Fruit fly (Drosophila melanogaster): ENCODE measurements around the gene CG6282.

CG6282 gene

DNA sequence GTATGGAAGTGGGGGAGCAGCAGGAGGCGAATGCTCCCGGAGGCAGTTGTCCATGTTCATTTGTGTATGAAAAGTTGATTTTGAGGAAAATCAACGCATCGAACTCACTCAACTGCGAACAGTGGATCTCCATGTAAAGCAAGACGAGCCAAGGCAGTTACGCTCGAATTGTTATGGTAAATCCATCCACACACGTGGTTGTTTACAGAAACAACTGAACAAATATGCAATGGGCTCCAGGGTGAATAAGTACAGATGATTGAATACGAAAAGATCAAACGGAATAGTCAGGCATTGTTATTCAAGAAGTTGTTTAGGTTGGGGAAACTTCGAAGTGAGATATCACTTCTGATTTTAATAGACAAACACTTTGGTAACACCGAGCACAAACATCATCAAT, 20.4 kb upstream of the CG6282 start (continued):
- TF ChIP-seq CG13123 (GFP tag; optimal IDR thresholded peaks at IDR 0.05) (no peak), knrl (GFP tag; IDR thresholded peaks at IDR 0.05; ENCODE audit: partially characterized antibody) (no peak), mam (GFP tag; optimal IDR thresholded peaks at IDR 0.05) (peak; percentile 4)

DNA sequence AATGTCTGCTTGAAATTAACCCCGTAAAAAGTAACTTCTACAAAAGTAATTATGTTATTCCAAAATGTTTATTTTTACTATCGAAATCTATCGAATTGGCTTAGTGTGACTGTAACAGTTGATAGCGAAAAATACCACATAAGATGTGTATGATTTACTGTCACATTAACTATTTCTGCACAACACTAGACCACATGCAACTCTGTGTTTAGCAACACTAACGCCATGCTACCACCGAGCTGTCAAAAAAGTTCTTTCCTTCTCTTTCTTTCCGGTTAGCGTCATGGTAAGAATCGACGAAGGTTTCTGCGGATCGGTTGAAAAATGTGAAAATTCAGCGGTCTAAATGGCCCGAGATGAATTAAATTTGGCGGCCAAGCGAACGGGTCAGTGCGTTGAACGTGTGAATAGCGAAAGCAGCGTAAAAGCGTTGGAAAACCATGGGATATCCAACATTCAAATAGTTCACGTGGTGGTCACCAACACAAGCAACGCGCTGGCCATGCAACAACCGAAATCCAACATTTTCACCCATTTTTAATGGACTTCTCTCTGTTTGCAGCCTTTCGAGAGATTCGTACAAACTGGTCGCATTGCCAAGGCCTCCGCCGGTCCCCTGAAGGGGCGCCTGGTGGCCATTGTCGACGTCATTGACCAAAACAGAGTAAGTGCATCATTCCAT, 3.6 kb upstream of the CG6282 start, which contains the start of the genes Nelf-E and RpL14:
Gene Nelf-E (minus strand): TSS at position 128 of the 682 bp plus-strand sequence.
Gene RpL14 (plus strand): TSS at position 255 of the 682 bp plus-strand sequence.
- peak; percentile 97 for TF ChIP-seq CG18599 (GFP tag; optimal IDR thresholded peaks at IDR 0.05)
- no peak for TF ChIP-seq sqz (GFP tag; optimal IDR thresholded peaks at IDR 0.05)
- peak; percentile 91 for TF ChIP-seq C15 (GFP tag; IDR thresholded peaks at IDR 0.05)
- peak; percentile 96 for TF ChIP-seq Dbx (GFP tag; IDR thresholded peaks at IDR 0.05)
- no peak for TF ChIP-seq CG2129 (GFP tag; IDR thresholded peaks at IDR 0.05; ENCODE audit: partially characterized antibody)
- peak; percentile 59; the same call in 2 of the 3 replicates for TF ChIP-seq knrl (GFP tag; IDR thresholded peaks at IDR 0.05; ENCODE audit: partially characterized antibody)
- peak; percentile 94 for TF ChIP-seq CG4282 (GFP tag; optimal IDR thresholded peaks at IDR 0.05)
- TF ChIP-seq wor (GFP tag; IDR thresholded peaks at IDR 0.05) = peak; percentile 52
- peak; percentile 82 for TF ChIP-seq CG5180 (GFP tag; optimal IDR thresholded peaks at IDR 0.05)
- TF ChIP-seq Neu2 (GFP tag; optimal IDR thresholded peaks at IDR 0.05; ENCODE audit: borderline replicate concordance) = peak; percentile 83
- TF ChIP-seq ham (GFP tag; IDR thresholded peaks at IDR 0.05) = peak; percentile 84
- peak; percentile 72 for TF ChIP-seq CG8281 (tag; optimal IDR thresholded peaks at IDR 0.05)
- TF ChIP-seq slou (GFP tag; optimal IDR thresholded peaks at IDR 0.05) = peak; percentile 91
- peak; percentile 96 for TF ChIP-seq pho (GFP tag; optimal IDR thresholded peaks at IDR 0.05)
- TF ChIP-seq CG1024 (GFP tag; IDR thresholded peaks at IDR 0.05) = peak; percentile 93
- TF ChIP-seq CG8944 (GFP tag; optimal IDR thresholded peaks at IDR 0.05) = peak; percentile 90
- peak; percentile 95 for TF ChIP-seq schlank (tag; optimal IDR thresholded peaks at IDR 0.05)
- TF ChIP-seq CG11456 (GFP tag; IDR thresholded peaks at IDR 0.05) = peak; percentile 97
- peak; percentile 89 for TF ChIP-seq salm (tag; optimal IDR thresholded peaks at IDR 0.05)
- peak; percentile 94 for TF ChIP-seq CG9817 (tag; optimal IDR thresholded peaks at IDR 0.05)
- peak; percentile 95 for TF ChIP-seq PHDP (tag; optimal IDR thresholded peaks at IDR 0.05)
- TF ChIP-seq Gsc (GFP tag; IDR thresholded peaks at IDR 0.05) = no peak
- peak; percentile 98 for TF ChIP-seq CG33213 (GFP tag; optimal IDR thresholded peaks at IDR 0.05)
- TF ChIP-seq Asciz (GFP tag; optimal IDR thresholded peaks at IDR 0.05) = peak; percentile 95
- TF ChIP-seq H2.0 (GFP tag; IDR thresholded peaks at IDR 0.05) = peak; percentile 88
- TF ChIP-seq slp2 (GFP tag; optimal IDR thresholded peaks at IDR 0.05) = peak; percentile 94
- TF ChIP-seq CG17359 (tag; optimal IDR thresholded peaks at IDR 0.05) = peak; percentile 96
- TF ChIP-seq chinmo (GFP tag; IDR thresholded peaks at IDR 0.05; ENCODE audit: partially characterized antibody) = no peak
- peak; percentile 80 for TF ChIP-seq tap (tag; optimal IDR thresholded peaks at IDR 0.05)
- TF ChIP-seq Deaf1 (tag; optimal IDR thresholded peaks at IDR 0.05) = no peak
- peak; percentile 51; the same call in 2 of the 3 replicates for TF ChIP-seq CG11560 (tag; IDR thresholded peaks at IDR 0.05)
- peak; percentile 91 for TF ChIP-seq CG3163 (GFP tag; optimal IDR thresholded peaks at IDR 0.05)
- peak; percentile 100 for TF ChIP-seq dm (GFP tag; optimal IDR thresholded peaks at IDR 0.05)
- TF ChIP-seq dan (GFP tag; IDR thresholded peaks at IDR 0.05) = no peak
- TF ChIP-seq sna (GFP tag; IDR thresholded peaks at IDR 0.05; ENCODE audit: partially characterized antibody) = peak; percentile 31; the same call in 1 of the 2 replicates
- TF ChIP-seq CG17568 (GFP tag; optimal IDR thresholded peaks at IDR 0.05) = no peak
- peak; percentile 98 for TF ChIP-seq CG34376 (GFP tag; optimal IDR thresholded peaks at IDR 0.05)
- TF ChIP-seq ind (GFP tag; optimal IDR thresholded peaks at IDR 0.05) = peak; percentile 84
- peak; percentile 88 for TF ChIP-seq CG2678 (tag; optimal IDR thresholded peaks at IDR 0.05)
- peak; percentile 91 for TF ChIP-seq ewg (GFP tag; optimal IDR thresholded peaks at IDR 0.05)
- peak; percentile 93 for TF ChIP-seq CG2202 (tag; optimal IDR thresholded peaks at IDR 0.05)
- TF ChIP-seq CG15514 (GFP tag; optimal IDR thresholded peaks at IDR 0.05) = peak; percentile 95
- peak; percentile 91 for TF ChIP-seq fd3F (GFP tag; optimal IDR thresholded peaks at IDR 0.05)
- TF ChIP-seq Drgx (GFP tag; IDR thresholded peaks at IDR 0.05) = peak; percentile 75
- peak; percentile 90 for TF ChIP-seq lbe (GFP tag; optimal IDR thresholded peaks at IDR 0.05)

Data from whole organism, embryonic.